Fruit fly (Drosophila melanogaster) whole organism, adult: ENCODE results near the gene rno.

ENCODE experiments used
- CG14711 ChIP-seq: fragments of 200-800 bp; sonication (Bioruptor generic); optimal IDR thresholded peaks from 2 replicates; lab custom pipeline; 2018; ENCODE audit warnings: missing biosample characterization, mild to moderate bottlenecking, missing genetic modification characterization, moderate library complexity
- CG7101 ChIP-seq: fragments of 200-800 bp; sonication (Bioruptor generic); optimal IDR thresholded peaks from 2 replicates; lab custom pipeline; 2018; ENCODE audit warnings: missing biosample characterization, mild to moderate bottlenecking, missing genetic modification characterization, moderate library complexity
- Crg-1 ChIP-seq: fragments of 200-800 bp; sonication (Bioruptor generic); optimal IDR thresholded peaks from 2 replicates; lab custom pipeline; 2016; ENCODE audit warnings: missing biosample characterization, missing genetic modification characterization
- pad ChIP-seq: fragments of 200-800 bp; sonication (Bioruptor generic); optimal IDR thresholded peaks from 3 replicates; lab custom pipeline; 2017; ENCODE audit warnings: missing biosample characterization, missing genetic modification characterization, mild to moderate bottlenecking, moderate library complexity, missing genetic modification reagents
- toe ChIP-seq: fragments of 200-800 bp; sonication (Bioruptor generic); optimal IDR thresholded peaks from 2 replicates; lab custom pipeline; 2016; ENCODE audit warnings: missing biosample characterization, missing genetic modification characterization

DNA sequence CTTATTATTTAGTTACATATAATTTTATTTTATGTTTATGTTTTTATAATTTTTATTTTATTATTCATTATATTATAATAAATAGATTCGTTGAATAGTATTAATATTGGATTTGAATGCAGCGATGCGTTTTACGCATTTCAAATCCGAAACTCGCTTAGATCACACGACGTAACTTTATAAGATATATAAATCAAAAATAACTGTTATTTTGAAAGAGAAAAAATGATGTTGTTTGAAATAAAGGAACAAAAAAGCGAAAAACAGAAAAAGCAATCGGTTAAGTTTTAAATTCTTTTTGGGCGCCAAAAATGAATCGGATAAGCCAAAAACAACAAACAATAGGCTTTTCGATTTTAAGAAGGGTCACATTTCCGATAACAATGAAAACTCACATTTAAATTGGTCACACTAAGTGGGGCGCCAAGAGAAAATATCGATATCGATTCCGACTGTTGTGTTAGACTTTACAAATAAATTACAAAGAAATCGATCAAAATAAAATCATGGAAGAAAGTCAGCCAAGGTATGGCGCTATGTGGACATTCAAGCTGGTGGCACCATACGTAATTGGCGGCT, 53.5 kb downstream of the rno start, which contains the start of gene CG6845:
- TF ChIP-seq toe (GFP tag; lab: Kevin White, UChicago), result no peak
- no peak for TF ChIP-seq Crg-1 (GFP tag; lab: Kevin White, UChicago)
- TF ChIP-seq CG14711 (tag; lab: Kevin White, UChicago), result no peak
- TF ChIP-seq CG7101 (tag; lab: Kevin White, UChicago), result no peak
- TF ChIP-seq pad (GFP tag; lab: Kevin White, UChicago), result no peak
